Fruit fly (Drosophila melanogaster) whole organism, adult: ENCODE results near the gene Pxn.

ENCODE experiments used
- CG12768 ChIP-seq: fragments of 200-800 bp; sonication (Bioruptor generic); optimal IDR thresholded peaks from 2 replicates; lab custom pipeline; 2017; ENCODE audit warnings: missing biosample characterization, missing genetic modification characterization, mild to moderate bottlenecking, moderate library complexity, missing genetic modification reagents
- CG14711 ChIP-seq: fragments of 200-800 bp; sonication (Bioruptor generic); optimal IDR thresholded peaks from 2 replicates; lab custom pipeline; 2018; ENCODE audit warnings: missing biosample characterization, mild to moderate bottlenecking, missing genetic modification characterization, moderate library complexity
- CG1620 ChIP-seq: fragments of 200-800 bp; sonication (Bioruptor generic); optimal IDR thresholded peaks from 2 replicates; lab custom pipeline; 2016; ENCODE audit warnings: missing biosample characterization, missing genetic modification characterization
- CG33017 ChIP-seq: fragments of 200-800 bp; sonication (Bioruptor generic); optimal IDR thresholded peaks from 2 replicates; lab custom pipeline; 2018; ENCODE audit warnings: missing biosample characterization, mild to moderate bottlenecking, missing genetic modification characterization, moderate library complexity
- CG7101 ChIP-seq: fragments of 200-800 bp; sonication (Bioruptor generic); optimal IDR thresholded peaks from 2 replicates; lab custom pipeline; 2018; ENCODE audit warnings: missing biosample characterization, mild to moderate bottlenecking, missing genetic modification characterization, moderate library complexity
- Crg-1 ChIP-seq: fragments of 200-800 bp; sonication (Bioruptor generic); optimal IDR thresholded peaks from 2 replicates; lab custom pipeline; 2016; ENCODE audit warnings: missing biosample characterization, missing genetic modification characterization
- Hr96 ChIP-seq: fragments of 200-800 bp; sonication (Bioruptor generic); optimal IDR thresholded peaks from 2 replicates; lab custom pipeline; 2016; ENCODE audit warnings: missing biosample characterization, missing genetic modification characterization
- Mnt ChIP-seq: fragments of 200-800 bp; sonication (Bioruptor generic); optimal IDR thresholded peaks from 2 replicates; lab custom pipeline; 2016; ENCODE audit warnings: missing biosample characterization, mild to moderate bottlenecking, missing genetic modification characterization
- bab1 ChIP-seq: fragments of 200-800 bp; sonication (Bioruptor generic); optimal IDR thresholded peaks from 3 replicates; lab custom pipeline; 2019; ENCODE audit warnings: missing biosample characterization, mild to moderate bottlenecking, missing genetic modification characterization, moderate library complexity
- cnc ChIP-seq, 2 experiments: fragments of >200 bp; optimal IDR thresholded peaks; 2 replicates each; lab custom pipeline; 2017
- pad ChIP-seq: fragments of 200-800 bp; sonication (Bioruptor generic); optimal IDR thresholded peaks from 3 replicates; lab custom pipeline; 2017; ENCODE audit warnings: missing biosample characterization, missing genetic modification characterization, mild to moderate bottlenecking, moderate library complexity, missing genetic modification reagents
- tj ChIP-seq: fragments of 200-800 bp; sonication (Bioruptor generic); optimal IDR thresholded peaks from 3 replicates; lab custom pipeline; 2017; ENCODE audit warnings: missing biosample characterization, mild to moderate bottlenecking, missing genetic modification characterization, moderate library complexity
- toe ChIP-seq: fragments of 200-800 bp; sonication (Bioruptor generic); optimal IDR thresholded peaks from 2 replicates; lab custom pipeline; 2016; ENCODE audit warnings: missing biosample characterization, missing genetic modification characterization

- TF ChIP-seq CG14711 (tag; lab: Kevin White, UChicago): peak; percentile 46
- TF ChIP-seq bab1 (GFP tag; lab: Kevin White, UChicago): peak; percentile 40
- TF ChIP-seq CG1620: no peak
- TF ChIP-seq Mnt (GFP tag; lab: Kevin White, UChicago): no peak
- TF ChIP-seq CG33017 (tag; lab: Kevin White, UChicago): no peak
- no peak for TF ChIP-seq Crg-1 (GFP tag; lab: Kevin White, UChicago)
- no peak for TF ChIP-seq CG7101 (tag; lab: Kevin White, UChicago)
- no peak for TF ChIP-seq toe (GFP tag; lab: Kevin White, UChicago)
- peak; percentile 63 for TF ChIP-seq tj (GFP tag; lab: Kevin White, UChicago)
- no peak for TF ChIP-seq Hr96 (GFP tag; lab: Kevin White, UChicago)
- TF ChIP-seq CG12768 (GFP tag; lab: Kevin White, UChicago): peak; percentile 6
- TF ChIP-seq pad (GFP tag; lab: Kevin White, UChicago): no peak
- TF ChIP-seq cnc (optimal IDR thresholded peaks at IDR 0.05; lab: Kevin White, UChicago): no peak
Observed at dm6 chr3L:2636023-2636968, 6.4 kb upstream of the Pxn start.
